Worm (Caenorhabditis elegans) whole organism, L4 larva: ENCODE measurements around the gene slcr-46.3.

Source experiments
- daf-12 ChIP-seq: fragments of 150-350 bp; optimal IDR thresholded peaks from 2 replicates; lab custom pipeline; 2014; ENCODE audit warnings: missing biosample characterization, missing genetic modification reagents, missing genetic modification characterization
- lin-1 ChIP-seq: fragments of 200-800 bp; sonication (Bioruptor generic); IDR thresholded peaks from 2 replicates; pipeline ENCODE4 v1.3.6; 2022; ENCODE audit warnings: missing genetic modification reagents, missing genetic modification characterization, missing compliant biosample characterization
- lin-13 ChIP-seq: fragments of 150-350 bp; optimal IDR thresholded peaks from 2 replicates; lab custom pipeline; 2014; ENCODE audit warnings: missing biosample characterization, missing genetic modification reagents, missing genetic modification characterization
- nhr-11 ChIP-seq: fragments of 150-350 bp; optimal IDR thresholded peaks from 2 replicates; lab custom pipeline; 2014; ENCODE audit warnings: missing biosample characterization, missing genetic modification characterization
- pqm-1 ChIP-seq: sonication (generic microtip); optimal IDR thresholded peaks from 2 replicates; lab custom pipeline; 2017; ENCODE audit warnings: missing biosample characterization, missing genetic modification characterization
- unc-39 ChIP-seq: sonication (generic microtip); optimal IDR thresholded peaks from 2 replicates; lab custom pipeline; 2017; ENCODE audit warnings: missing biosample characterization, missing genetic modification characterization
- zfp-3 ChIP-seq: fragments of 200-800 bp; sonication (Bioruptor generic); conservative IDR thresholded peaks from 2 replicates; pipeline ENCODE4 v1.3.6; 2022; ENCODE audit warnings: missing genetic modification reagents, missing genetic modification characterization, missing compliant biosample characterization

DNA sequence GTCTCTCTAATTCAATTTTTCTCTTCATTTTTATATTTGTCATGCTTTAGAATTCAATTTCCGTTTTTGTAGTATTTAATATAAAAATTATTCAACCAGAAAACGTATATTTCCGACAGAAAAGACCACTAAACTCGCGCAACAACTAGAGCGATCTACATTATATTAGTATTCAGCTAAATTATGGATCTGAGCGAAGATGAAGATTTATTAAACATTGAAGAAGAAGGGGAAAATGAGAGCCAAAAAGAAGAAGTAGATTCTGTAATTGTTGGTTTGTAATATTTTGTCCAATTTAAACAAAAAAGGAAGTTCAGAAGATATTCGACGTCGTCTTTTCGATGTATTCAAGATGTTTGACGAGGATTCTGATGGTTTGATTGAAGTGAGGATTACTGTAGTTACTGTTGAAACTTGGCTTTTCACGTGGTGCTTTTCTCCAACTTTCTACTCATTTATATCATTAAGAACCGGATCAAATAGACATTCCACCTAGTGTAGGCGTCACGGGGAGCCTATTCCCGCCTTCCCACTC lies 10.1 kb upstream of the slcr-46.3 start, which contains the start of gene cal-7:
- no peak for TF ChIP-seq lin-1 (GFP tag; lab: Robert Waterston, UW)
- TF ChIP-seq lin-13: no peak
- TF ChIP-seq daf-12 (tag; lab: Kevin White, UChicago): no peak
- no peak for TF ChIP-seq nhr-11 (tag; lab: Kevin White, UChicago)
- no peak for TF ChIP-seq unc-39
- 0 out of 2 replicates have a peak, but pooled peaks have one; percentile 42 for TF ChIP-seq zfp-3 (GFP tag; lab: Robert Waterston, UW)
- no peak for TF ChIP-seq pqm-1
